Worm (Caenorhabditis elegans) whole organism, late embryonic: ENCODE measurements around the gene coh-4.

ENCODE experiments used
- C38D4.7 ChIP-seq: fragments of 200-800 bp; sonication (Bioruptor generic); optimal IDR thresholded peaks from 2 replicates; lab custom pipeline; 2018; ENCODE audit warnings: mild to moderate bottlenecking, missing genetic modification characterization, moderate library complexity, missing compliant biosample characterization
- ceh-31 ChIP-seq: sonication (generic microtip); optimal IDR thresholded peaks from 2 replicates; lab custom pipeline; 2016; ENCODE audit warnings: missing genetic modification characterization, missing compliant biosample characterization
- dmd-4 ChIP-seq: sonication (generic microtip); optimal IDR thresholded peaks from 2 replicates; lab custom pipeline; 2016; ENCODE audit warnings: borderline replicate concordance, missing genetic modification characterization, missing compliant biosample characterization
- pha-4 ChIP-seq: fragments of 150-350 bp; optimal IDR thresholded peaks from 2 replicates; lab custom pipeline; 2018; ENCODE audit warnings: missing biosample characterization, missing genetic modification reagents, missing genetic modification characterization
- pqm-1 ChIP-seq: sonication (generic microtip); optimal IDR thresholded peaks from 2 replicates; lab custom pipeline; 2016; ENCODE audit warnings: missing genetic modification characterization, missing compliant biosample characterization

DNA sequence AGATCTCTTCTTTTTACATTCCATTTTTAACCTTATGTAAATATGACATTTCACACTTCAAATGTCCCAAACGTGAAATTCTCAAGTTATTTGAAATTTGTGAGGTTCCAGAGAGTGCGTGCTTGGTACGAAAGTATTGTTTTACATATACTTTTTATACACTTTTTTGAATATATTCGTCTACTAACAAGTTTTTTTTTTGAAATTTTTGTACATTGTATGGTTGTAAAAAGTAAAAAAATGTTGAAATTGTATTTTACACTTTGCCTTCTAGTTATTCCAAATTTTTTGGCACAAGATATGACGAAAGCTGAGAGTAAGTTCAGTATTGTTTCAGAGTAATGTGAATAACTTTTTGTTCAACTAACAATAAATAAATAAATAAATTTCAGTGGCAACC lies 40.7 kb downstream of the coh-4 start, which contains the start of gene lgc-1:
- TF ChIP-seq ceh-31 (tag; lab: Kevin White, UChicago) (no peak), pqm-1 (no peak), dmd-4 (tag; lab: Kevin White, UChicago) (no peak), pha-4 (no peak), C38D4.7 (GFP tag; lab: Kevin White, UChicago) (no peak)
